Fruit fly (Drosophila melanogaster) whole organism, adult: ENCODE measurements around the gene CG8891.

Source experiments
- CG11617 ChIP-seq: fragments of 200-800 bp; sonication (Bioruptor generic); optimal IDR thresholded peaks from 2 replicates; lab custom pipeline; 2017; ENCODE audit warnings: mild to moderate bottlenecking, missing biosample characterization, missing genetic modification reagents, missing genetic modification characterization
- CG12768 ChIP-seq: fragments of 200-800 bp; sonication (Bioruptor generic); optimal IDR thresholded peaks from 2 replicates; lab custom pipeline; 2017; ENCODE audit warnings: missing biosample characterization, missing genetic modification characterization, mild to moderate bottlenecking, moderate library complexity, missing genetic modification reagents
- CG14711 ChIP-seq: fragments of 200-800 bp; sonication (Bioruptor generic); optimal IDR thresholded peaks from 2 replicates; lab custom pipeline; 2018; ENCODE audit warnings: missing biosample characterization, mild to moderate bottlenecking, missing genetic modification characterization, moderate library complexity
- CG1620 ChIP-seq: fragments of 200-800 bp; sonication (Bioruptor generic); optimal IDR thresholded peaks from 2 replicates; lab custom pipeline; 2016; ENCODE audit warnings: missing biosample characterization, missing genetic modification characterization
- CG33017 ChIP-seq: fragments of 200-800 bp; sonication (Bioruptor generic); optimal IDR thresholded peaks from 2 replicates; lab custom pipeline; 2018; ENCODE audit warnings: missing biosample characterization, mild to moderate bottlenecking, missing genetic modification characterization, moderate library complexity
- CG5204 ChIP-seq: fragments of 200-800 bp; sonication (Bioruptor generic); optimal IDR thresholded peaks from 2 replicates; lab custom pipeline; 2016; ENCODE audit warnings: missing biosample characterization, missing genetic modification characterization
- CG7045 ChIP-seq: fragments of 200-800 bp; sonication (Bioruptor generic); optimal IDR thresholded peaks from 2 replicates; lab custom pipeline; 2017; ENCODE audit warnings: missing biosample characterization, mild to moderate bottlenecking, missing genetic modification characterization
- CG7101 ChIP-seq: fragments of 200-800 bp; sonication (Bioruptor generic); optimal IDR thresholded peaks from 2 replicates; lab custom pipeline; 2018; ENCODE audit warnings: missing biosample characterization, mild to moderate bottlenecking, missing genetic modification characterization, moderate library complexity
- Clk ChIP-seq: fragments of 200-800 bp; sonication (Bioruptor generic); optimal IDR thresholded peaks from 2 replicates; lab custom pipeline; 2017; ENCODE audit warnings: missing biosample characterization, missing genetic modification characterization
- Crg-1 ChIP-seq: fragments of 200-800 bp; sonication (Bioruptor generic); optimal IDR thresholded peaks from 2 replicates; lab custom pipeline; 2016; ENCODE audit warnings: missing biosample characterization, missing genetic modification characterization
- Hr96 ChIP-seq: fragments of 200-800 bp; sonication (Bioruptor generic); optimal IDR thresholded peaks from 2 replicates; lab custom pipeline; 2016; ENCODE audit warnings: missing biosample characterization, missing genetic modification characterization
- Mnt ChIP-seq: fragments of 200-800 bp; sonication (Bioruptor generic); optimal IDR thresholded peaks from 2 replicates; lab custom pipeline; 2016; ENCODE audit warnings: missing biosample characterization, mild to moderate bottlenecking, missing genetic modification characterization
- bab1 ChIP-seq: fragments of 200-800 bp; sonication (Bioruptor generic); optimal IDR thresholded peaks from 3 replicates; lab custom pipeline; 2019; ENCODE audit warnings: missing biosample characterization, mild to moderate bottlenecking, missing genetic modification characterization, moderate library complexity
- cic ChIP-seq: fragments of 200-800 bp; sonication (Bioruptor generic); optimal IDR thresholded peaks from 2 replicates; lab custom pipeline; 2017; ENCODE audit warnings: missing biosample characterization, mild to moderate bottlenecking, missing genetic modification characterization, moderate library complexity
- cnc ChIP-seq, 2 experiments: fragments of >200 bp; optimal IDR thresholded peaks; 2 replicates each; lab custom pipeline; 2017
- kay ChIP-seq: fragments of 200-800 bp; sonication (Bioruptor generic); peaks from one replicate; lab custom pipeline; 2016; ENCODE audit warnings: missing biosample characterization, missing genetic modification characterization, borderline replicate concordance
- ovo ChIP-seq: fragments of 200-800 bp; sonication (Bioruptor generic); optimal IDR thresholded peaks from 2 replicates; lab custom pipeline; 2016; ENCODE audit warnings: missing biosample characterization, missing genetic modification characterization
- pad ChIP-seq: fragments of 200-800 bp; sonication (Bioruptor generic); optimal IDR thresholded peaks from 3 replicates; lab custom pipeline; 2017; ENCODE audit warnings: missing biosample characterization, missing genetic modification characterization, mild to moderate bottlenecking, moderate library complexity, missing genetic modification reagents
- tj ChIP-seq: fragments of 200-800 bp; sonication (Bioruptor generic); optimal IDR thresholded peaks from 3 replicates; lab custom pipeline; 2017; ENCODE audit warnings: missing biosample characterization, mild to moderate bottlenecking, missing genetic modification characterization, moderate library complexity
- toe ChIP-seq: fragments of 200-800 bp; sonication (Bioruptor generic); optimal IDR thresholded peaks from 2 replicates; lab custom pipeline; 2016; ENCODE audit warnings: missing biosample characterization, missing genetic modification characterization

The CG8891 gene

dm6 chr2L:4930541-4930940 is 48.6 kb downstream of the CG8891 start:
- no peak for TF ChIP-seq CG1620 (GFP tag; lab: Kevin White, UChicago)
- no peak for TF ChIP-seq cic (GFP tag; lab: Kevin White, UChicago)
- no peak for TF ChIP-seq Crg-1 (GFP tag; lab: Kevin White, UChicago)
- peak; percentile 51 for TF ChIP-seq CG12768 (GFP tag; lab: Kevin White, UChicago)
- peak; percentile 12 for TF ChIP-seq Hr96 (GFP tag; lab: Kevin White, UChicago)
- no peak for TF ChIP-seq Clk
- no peak for TF ChIP-seq ovo
- peak; percentile 83 for TF ChIP-seq CG7045 (GFP tag; lab: Kevin White, UChicago)
- peak; percentile 9 for TF ChIP-seq toe (GFP tag; lab: Kevin White, UChicago)
- TF ChIP-seq CG11617 (GFP tag; lab: Kevin White, UChicago), result peak; percentile 20
- TF ChIP-seq cnc (optimal IDR thresholded peaks at IDR 0.05; lab: Kevin White, UChicago), result no peak
- TF ChIP-seq bab1 (GFP tag; lab: Kevin White, UChicago), result peak; percentile 35
- no peak for TF ChIP-seq Mnt
- TF ChIP-seq CG5204 (GFP tag; lab: Kevin White, UChicago), result peak; percentile 61
- no peak for TF ChIP-seq pad (GFP tag; lab: Kevin White, UChicago)
- peak; percentile 67 for TF ChIP-seq CG7101 (tag; lab: Kevin White, UChicago)
- peak; percentile 69 for TF ChIP-seq CG14711 (tag; lab: Kevin White, UChicago)
- TF ChIP-seq tj (GFP tag; lab: Kevin White, UChicago), result peak; percentile 30
- peak; percentile 36 for TF ChIP-seq kay
- peak; percentile 90 for TF ChIP-seq CG33017 (tag; lab: Kevin White, UChicago)
